Fruit fly (Drosophila melanogaster) whole organism: ENCODE results near the gene Qsox4.

Source experiments
- Dll ChIP-seq: fragments of >200 bp; optimal IDR thresholded peaks from 2 replicates; lab custom pipeline; 2017
- usp ChIP-seq: fragments of >200 bp; optimal IDR thresholded peaks from 2 replicates; lab custom pipeline; 2017; ENCODE audit warnings: missing biosample characterization, missing genetic modification characterization, mixed read lengths

DNA sequence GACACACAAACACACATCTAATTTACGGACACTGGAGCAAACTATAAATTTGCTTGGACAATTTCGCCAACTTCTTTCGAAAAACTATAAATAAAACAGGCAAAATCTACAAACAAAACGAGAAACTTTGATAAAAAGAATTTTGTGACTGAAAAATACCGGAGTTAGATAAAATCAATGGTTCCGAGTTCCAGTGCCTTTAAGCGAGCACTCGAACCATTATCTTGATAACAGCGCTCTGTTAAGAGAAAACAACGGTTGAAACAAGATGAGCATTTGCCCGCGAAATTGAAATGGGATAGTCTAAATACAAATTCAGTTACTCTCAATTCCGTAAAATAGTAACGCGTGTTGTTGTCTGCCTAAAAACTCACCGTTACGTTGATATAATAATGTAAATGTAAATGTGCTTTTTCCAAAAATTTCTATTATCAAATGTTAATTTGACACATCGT lies 8.0 kb upstream of the Qsox4 start, which contains the start of gene CG10254:
- no peak for TF ChIP-seq Dll (lab: Kevin White, UChicago)
- no peak for TF ChIP-seq usp (GFP tag; lab: Kevin White, UChicago)
